Worm (Caenorhabditis elegans): ENCODE measurements around the gene T07G12.3.

The T07G12.3 gene

ce11 chrIV:10505016-10505415 lies 28.7 kb upstream of the T07G12.3 start:
- peak in 1 of 2 experiments; percentile 13 for TF ChIP-seq lsy-2 (tag; optimal IDR thresholded peaks at IDR 0.05)
- peak; percentile 23 for TF ChIP-seq nhr-129 (tag; optimal IDR thresholded peaks at IDR 0.05)
- peak; percentile 29 for TF ChIP-seq sem-4 (tag; optimal IDR thresholded peaks at IDR 0.05)
- TF ChIP-seq nhr-11 (tag; optimal IDR thresholded peaks at IDR 0.05), result no peak
- TF ChIP-seq mdl-1 (tag; optimal IDR thresholded peaks at IDR 0.05), result no peak
- peak; percentile 40 for TF ChIP-seq C34F6.9 (tag; optimal IDR thresholded peaks at IDR 0.05)
- no peak for TF ChIP-seq nhr-237 (tag; optimal IDR thresholded peaks at IDR 0.05)
- no peak for TF ChIP-seq sma-3 (GFP tag; optimal IDR thresholded peaks at IDR 0.05)
- TF ChIP-seq ztf-1 (GFP tag; conservative IDR thresholded peaks at IDR 0.05), result no peak
- no peak for TF ChIP-seq R02D3.7 (tag; optimal IDR thresholded peaks at IDR 0.05)
- TF ChIP-seq ceh-82 (tag; optimal IDR thresholded peaks at IDR 0.05), result no peak
- peak; percentile 30 for TF ChIP-seq lin-11 (tag; optimal IDR thresholded peaks at IDR 0.05)

DNA sequence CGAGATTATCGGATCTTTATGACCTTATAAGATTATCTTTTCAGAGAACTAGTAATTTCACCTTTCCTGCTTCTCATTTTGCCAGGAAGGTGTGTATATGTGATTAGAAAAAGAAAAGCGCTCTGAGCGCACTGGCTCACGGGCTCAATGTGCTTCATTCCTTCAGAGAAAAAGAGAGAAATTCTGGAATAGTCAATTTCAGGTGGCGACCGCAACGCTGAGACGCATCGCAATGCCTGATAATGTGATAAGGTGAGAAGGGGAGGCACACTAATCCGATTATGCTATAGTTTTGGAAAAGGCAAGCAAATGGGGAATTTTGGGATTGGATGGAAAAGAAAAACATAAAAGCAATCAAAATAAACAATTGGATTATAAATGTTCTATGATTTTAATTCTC lies 27.7 kb upstream of the T07G12.3 start:
- TF ChIP-seq gmeb-1 (tag; optimal IDR thresholded peaks at IDR 0.05), result peak; percentile 24
- no peak for TF ChIP-seq sem-4 (tag; optimal IDR thresholded peaks at IDR 0.05)
- TF ChIP-seq lin-11 (tag; optimal IDR thresholded peaks at IDR 0.05), result peak; percentile 15
- peak; percentile 10 for TF ChIP-seq sma-9 (GFP tag; optimal IDR thresholded peaks at IDR 0.05)
- TF ChIP-seq sma-9 (tag; optimal IDR thresholded peaks at IDR 0.05), result no peak
- no peak for TF ChIP-seq ama-1 (optimal IDR thresholded peaks at IDR 0.05)

DNA sequence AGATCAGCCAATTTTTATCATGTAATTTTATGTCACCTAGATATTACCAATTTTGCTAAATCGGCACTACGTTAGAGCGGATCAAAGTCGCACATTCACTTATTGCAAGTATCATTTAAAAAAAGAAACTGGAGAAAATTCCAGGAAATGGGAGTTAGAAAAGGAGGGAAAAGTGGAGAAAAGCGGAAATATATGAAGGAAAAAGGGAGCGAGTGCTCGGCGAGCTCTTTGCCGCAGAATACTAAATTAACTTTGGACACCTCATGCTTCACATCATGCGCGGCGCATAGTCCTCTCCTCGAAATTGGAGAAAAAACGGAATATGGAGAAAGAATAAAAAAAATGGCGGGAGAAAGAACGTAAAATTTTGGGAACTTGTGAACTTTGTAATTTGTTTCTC lies 26.2 kb upstream of the T07G12.3 start:
- TF ChIP-seq nhr-6 (tag; optimal IDR thresholded peaks at IDR 0.05) (no peak), blmp-1 (tag; optimal IDR thresholded peaks at IDR 0.05; ENCODE audit: insufficient read depth) (no peak), nhr-25 (tag; optimal IDR thresholded peaks at IDR 0.05) (no peak), peb-1 (tag; optimal IDR thresholded peaks at IDR 0.05) (no peak), F13H6.1 (tag; optimal IDR thresholded peaks at IDR 0.05) (peak; percentile 1), ceh-16 (tag; optimal IDR thresholded peaks at IDR 0.05) (no peak), skn-1 (tag; optimal IDR thresholded peaks at IDR 0.05) (no peak), mbf-1 (tag; optimal IDR thresholded peaks at IDR 0.05) (no peak), alr-1 (tag; optimal IDR thresholded peaks at IDR 0.05) (no peak), ztf-1 (GFP tag; conservative IDR thresholded peaks at IDR 0.05) (no peak), sem-4 (tag; optimal IDR thresholded peaks at IDR 0.05) (no peak), snpc-4 (tag; optimal IDR thresholded peaks at IDR 0.05) (no peak), sma-9 (GFP tag; optimal IDR thresholded peaks at IDR 0.05) (peak; percentile 57), sma-9 (tag; optimal IDR thresholded peaks at IDR 0.05) (no peak), mdl-1 (tag; optimal IDR thresholded peaks at IDR 0.05) (peak in 1 of 2 experiments; percentile 6), nhr-77 (tag; optimal IDR thresholded peaks at IDR 0.05) (no peak), lin-39 (tag; optimal IDR thresholded peaks at IDR 0.05) (no peak), elt-1 (tag; optimal IDR thresholded peaks at IDR 0.05) (no peak), lsy-2 (tag; optimal IDR thresholded peaks at IDR 0.05) (peak in 1 of 2 experiments; percentile 45), zag-1 (tag; optimal IDR thresholded peaks at IDR 0.05) (peak; percentile 19), ztf-4 (tag; optimal IDR thresholded peaks at IDR 0.05) (no peak), crh-2 (tag; optimal IDR thresholded peaks at IDR 0.05) (peak; percentile 32), unc-39 (tag; optimal IDR thresholded peaks at IDR 0.05) (no peak), nhr-129 (tag; optimal IDR thresholded peaks at IDR 0.05) (peak; percentile 25), lin-13 (GFP tag; optimal IDR thresholded peaks at IDR 0.05) (peak; percentile 24), egl-27 (tag; optimal IDR thresholded peaks at IDR 0.05) (no peak), ama-1 (optimal IDR thresholded peaks at IDR 0.05) (no peak), C34F6.9 (tag; optimal IDR thresholded peaks at IDR 0.05) (peak; percentile 72), ztf-11 (tag; optimal IDR thresholded peaks at IDR 0.05) (no peak), unc-55 (GFP tag; optimal IDR thresholded peaks at IDR 0.05) (peak; percentile 46), fos-1 (tag; optimal IDR thresholded peaks at IDR 0.05) (no peak), dmd-4 (tag; optimal IDR thresholded peaks at IDR 0.05) (no peak), ZK546.5 (tag; optimal IDR thresholded peaks at IDR 0.05) (no peak), R02D3.7 (tag; optimal IDR thresholded peaks at IDR 0.05) (no peak)

DNA sequence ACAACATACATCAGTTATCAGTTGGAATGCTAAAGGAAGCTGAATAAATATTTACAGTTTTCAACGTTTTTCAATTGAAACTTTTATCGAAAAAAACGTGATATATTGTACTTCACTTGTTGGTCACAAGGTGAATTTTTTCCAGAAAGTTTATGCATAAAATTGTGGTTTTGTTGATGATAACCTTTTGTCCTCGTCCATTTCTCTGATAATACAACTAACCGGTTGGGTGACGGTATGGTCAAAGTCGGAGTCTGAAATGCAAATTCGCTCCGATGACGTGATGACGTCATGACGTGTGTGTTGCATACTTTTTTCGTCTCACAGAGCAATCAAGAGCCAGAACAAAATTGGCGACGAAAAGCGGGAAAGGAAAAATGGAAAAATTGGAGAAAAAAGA lies 22.3 kb upstream of the T07G12.3 start:
- TF ChIP-seq unc-62 (GFP tag; optimal IDR thresholded peaks at IDR 0.05) (no peak), unc-39 (tag; optimal IDR thresholded peaks at IDR 0.05) (no peak), alr-1 (tag; optimal IDR thresholded peaks at IDR 0.05) (no peak), mbf-1 (tag; optimal IDR thresholded peaks at IDR 0.05) (no peak), nhr-21 (tag; optimal IDR thresholded peaks at IDR 0.05) (peak; percentile 11), aly-2 (tag; optimal IDR thresholded peaks at IDR 0.05) (no peak), ceh-82 (tag; optimal IDR thresholded peaks at IDR 0.05) (no peak), nhr-10 (tag; optimal IDR thresholded peaks at IDR 0.05) (no peak), ceh-16 (tag; optimal IDR thresholded peaks at IDR 0.05) (no peak), C34F6.9 (tag; optimal IDR thresholded peaks at IDR 0.05) (no peak), nhr-11 (tag; optimal IDR thresholded peaks at IDR 0.05) (no peak), ztf-11 (tag; optimal IDR thresholded peaks at IDR 0.05) (no peak), blmp-1 (tag; optimal IDR thresholded peaks at IDR 0.05; ENCODE audit: insufficient read depth) (no peak), nhr-12 (tag; optimal IDR thresholded peaks at IDR 0.05) (no peak), elt-3 (tag; optimal IDR thresholded peaks at IDR 0.05) (no peak), gmeb-1 (tag; optimal IDR thresholded peaks at IDR 0.05) (peak; percentile 62), F13H6.1 (tag; optimal IDR thresholded peaks at IDR 0.05) (peak; percentile 53), snpc-4 (tag; optimal IDR thresholded peaks at IDR 0.05) (no peak), dmd-4 (tag; optimal IDR thresholded peaks at IDR 0.05) (no peak), nhr-25 (tag; optimal IDR thresholded peaks at IDR 0.05) (no peak), nhr-129 (tag; optimal IDR thresholded peaks at IDR 0.05) (peak; percentile 39), crh-2 (tag; optimal IDR thresholded peaks at IDR 0.05) (peak; percentile 70), lin-13 (GFP tag; optimal IDR thresholded peaks at IDR 0.05) (no peak), nhr-77 (tag; optimal IDR thresholded peaks at IDR 0.05) (no peak), sma-3 (GFP tag; optimal IDR thresholded peaks at IDR 0.05) (peak; percentile 33), lin-11 (tag; optimal IDR thresholded peaks at IDR 0.05) (no peak), nhr-6 (tag; optimal IDR thresholded peaks at IDR 0.05) (no peak)
